Fruit fly (Drosophila melanogaster) whole organism, embryonic: Measurements from ENCODE around the gene Miga.

Experiments
- Ada2b ChIP-seq: fragments of 200-800 bp; sonication (Bioruptor generic); IDR thresholded peaks from 2 replicates; pipeline ENCODE4 v1.3.6; 2022; ENCODE audit warnings: missing biosample characterization, missing genetic modification characterization
- Antp ChIP-seq: fragments of 200-800 bp; sonication (Bioruptor generic); optimal IDR thresholded peaks from 3 replicates; lab custom pipeline; 2016; ENCODE audit warnings: missing biosample characterization, missing genetic modification characterization
- Bgb ChIP-seq: fragments of 200-800 bp; sonication (Bioruptor generic); IDR thresholded peaks from 2 replicates; pipeline ENCODE4 v1.3.6; 2022; ENCODE audit warnings: missing biosample characterization, missing genetic modification characterization; ENCODE audit not compliant: partially characterized antibody
- CG10543 ChIP-seq: fragments of 200-800 bp; sonication (Bioruptor generic); optimal IDR thresholded peaks from 3 replicates; lab custom pipeline; 2017; ENCODE audit warnings: missing biosample characterization, mild to moderate bottlenecking, missing genetic modification characterization, moderate library complexity
- CG10979 ChIP-seq: fragments of 200-800 bp; sonication (Bioruptor generic); optimal IDR thresholded peaks from 2 replicates; lab custom pipeline; 2018; ENCODE audit warnings: missing biosample characterization, mild to moderate bottlenecking, missing genetic modification characterization, moderate library complexity
- CG11247 ChIP-seq: fragments of 200-800 bp; sonication (Bioruptor generic); IDR thresholded peaks from 2 replicates; pipeline ENCODE4 v1.3.6; 2022; ENCODE audit warnings: missing biosample characterization, missing genetic modification characterization
- CG11398 ChIP-seq: fragments of 200-800 bp; sonication (Bioruptor generic); optimal IDR thresholded peaks from 2 replicates; lab custom pipeline; 2016; ENCODE audit warnings: missing biosample characterization, missing genetic modification characterization
- CG11696 ChIP-seq: fragments of 200-800 bp; sonication (Bioruptor generic); IDR thresholded peaks from 2 replicates; pipeline ENCODE4 v1.3.6; 2022; ENCODE audit warnings: missing biosample characterization, missing genetic modification characterization
- CG13775 ChIP-seq: fragments of 200-800 bp; sonication (Bioruptor generic); optimal IDR thresholded peaks from 3 replicates; lab custom pipeline; 2017; ENCODE audit warnings: missing biosample characterization, mild to moderate bottlenecking, missing genetic modification characterization
- CG14965 ChIP-seq: fragments of 200-800 bp; sonication (Bioruptor generic); optimal IDR thresholded peaks from 2 replicates; lab custom pipeline; 2016; ENCODE audit warnings: missing biosample characterization, missing genetic modification characterization, borderline replicate concordance
- CG1529 ChIP-seq: fragments of 200-800 bp; sonication (Bioruptor generic); optimal IDR thresholded peaks from 3 replicates; lab custom pipeline; 2018; ENCODE audit warnings: missing biosample characterization, missing genetic modification characterization
- CG1602 ChIP-seq: fragments of 200-800 bp; sonication (Bioruptor generic); optimal IDR thresholded peaks from 3 replicates; lab custom pipeline; 2016; ENCODE audit warnings: missing biosample characterization, missing genetic modification characterization
- CG16815 ChIP-seq: fragments of 200-800 bp; sonication (Bioruptor generic); optimal IDR thresholded peaks from 3 replicates; lab custom pipeline; 2017; ENCODE audit warnings: missing biosample characterization, mild to moderate bottlenecking, missing genetic modification characterization
- CG17328 ChIP-seq: fragments of 200-800 bp; sonication (Bioruptor generic); IDR thresholded peaks from 2 replicates; pipeline ENCODE4 v1.3.6; 2022; ENCODE audit warnings: missing biosample characterization, missing genetic modification characterization
- CG17359 ChIP-seq: fragments of 200-800 bp; sonication (Bioruptor generic); optimal IDR thresholded peaks from 3 replicates; lab custom pipeline; 2018; ENCODE audit warnings: missing biosample characterization, mild to moderate bottlenecking, missing genetic modification characterization, moderate library complexity
- CG17612 ChIP-seq: fragments of 200-800 bp; sonication (Bioruptor generic); IDR thresholded peaks from 2 replicates; pipeline ENCODE4 v1.3.6; 2022; ENCODE audit warnings: missing biosample characterization, missing genetic modification characterization
- CG17802 ChIP-seq: fragments of 200-800 bp; sonication (Bioruptor generic); optimal IDR thresholded peaks from 2 replicates; lab custom pipeline; 2018; ENCODE audit warnings: missing biosample characterization, mild to moderate bottlenecking, missing genetic modification characterization, moderate library complexity
- CG3281 ChIP-seq: fragments of 200-800 bp; sonication (Bioruptor generic); optimal IDR thresholded peaks from 3 replicates; lab custom pipeline; 2017; ENCODE audit warnings: missing biosample characterization, mild to moderate bottlenecking, missing genetic modification characterization
- CG4404 ChIP-seq: fragments of 200-800 bp; sonication (Bioruptor generic); IDR thresholded peaks from 2 replicates; pipeline ENCODE4 v1.3.6; 2022; ENCODE audit warnings: missing biosample characterization, missing genetic modification characterization
- CG4707 ChIP-seq: fragments of 200-800 bp; sonication (Bioruptor generic); optimal IDR thresholded peaks from 2 replicates; lab custom pipeline; 2018; ENCODE audit warnings: missing biosample characterization, mild to moderate bottlenecking, missing genetic modification characterization, moderate library complexity
- CG6175 ChIP-seq: fragments of 200-800 bp; sonication (Bioruptor generic); IDR thresholded peaks from 3 replicates; pipeline ENCODE4 v1.3.6; 2022; ENCODE audit warnings: missing biosample characterization, missing genetic modification characterization
- CG6683 ChIP-seq: fragments of 200-800 bp; sonication (Bioruptor generic); optimal IDR thresholded peaks from 2 replicates; lab custom pipeline; 2017; ENCODE audit warnings: missing biosample characterization, mild to moderate bottlenecking, missing genetic modification characterization, missing genetic modification reagents
- CG7271 ChIP-seq: fragments of 200-800 bp; sonication (Bioruptor generic); optimal IDR thresholded peaks from 2 replicates; lab custom pipeline; 2018; ENCODE audit warnings: missing biosample characterization, mild to moderate bottlenecking, missing genetic modification characterization, moderate library complexity
- CG7556 ChIP-seq: fragments of 200-800 bp; sonication (Bioruptor generic); optimal IDR thresholded peaks from 2 replicates; lab custom pipeline; 2017; ENCODE audit warnings: missing biosample characterization, mild to moderate bottlenecking, missing genetic modification characterization
- CG7963 ChIP-seq: fragments of 200-800 bp; sonication (Bioruptor generic); IDR thresholded peaks from 3 replicates; pipeline ENCODE4 v1.3.6; 2022; ENCODE audit warnings: missing biosample characterization, missing genetic modification characterization; ENCODE audit not compliant: partially characterized antibody
- CoRest ChIP-seq: fragments of 200-800 bp; sonication (Bioruptor generic); optimal IDR thresholded peaks from 3 replicates; lab custom pipeline; 2018; ENCODE audit warnings: missing biosample characterization, mild to moderate bottlenecking, missing genetic modification characterization, moderate library complexity
- HmgD ChIP-seq: fragments of 200-800 bp; sonication (Bioruptor generic); optimal IDR thresholded peaks from 3 replicates; lab custom pipeline; 2016; ENCODE audit warnings: missing biosample characterization, missing genetic modification characterization
- NFAT ChIP-seq: fragments of 200-800 bp; sonication (Bioruptor generic); IDR thresholded peaks from 2 replicates; pipeline ENCODE4 v1.3.6; 2022; ENCODE audit warnings: missing biosample characterization, missing genetic modification characterization
- Nf-YB ChIP-seq: fragments of 200-800 bp; sonication (Bioruptor generic); optimal IDR thresholded peaks from 3 replicates; lab custom pipeline; 2019; ENCODE audit warnings: missing biosample characterization, mild to moderate bottlenecking, missing genetic modification characterization, moderate library complexity
- Oaz ChIP-seq: fragments of 200-800 bp; sonication (Bioruptor generic); IDR thresholded peaks from 2 replicates; pipeline ENCODE4 v1.3.6; 2022; ENCODE audit warnings: missing biosample characterization, missing genetic modification characterization
- Opbp ChIP-seq: fragments of 200-800 bp; sonication (Bioruptor generic); IDR thresholded peaks from 3 replicates; pipeline ENCODE4 v1.3.6; 2022; ENCODE audit warnings: missing biosample characterization, missing genetic modification characterization; ENCODE audit not compliant: partially characterized antibody
- Rfx ChIP-seq: fragments of 200-800 bp; sonication (Bioruptor generic); IDR thresholded peaks from 2 replicates; pipeline ENCODE4 v1.3.6; 2022; ENCODE audit warnings: missing biosample characterization, missing genetic modification characterization
- Sox100B ChIP-seq: fragments of 200-800 bp; sonication (Bioruptor generic); optimal IDR thresholded peaks from 3 replicates; lab custom pipeline; 2018; ENCODE audit warnings: missing biosample characterization, mild to moderate bottlenecking, missing genetic modification characterization
- Ssrp ChIP-seq: fragments of 200-800 bp; sonication (Bioruptor generic); optimal IDR thresholded peaks from 2 replicates; lab custom pipeline; 2018; ENCODE audit warnings: missing biosample characterization, mild to moderate bottlenecking, missing genetic modification characterization, moderate library complexity
- Vsx1 ChIP-seq: fragments of 200-800 bp; sonication (Bioruptor generic); optimal IDR thresholded peaks from 2 replicates; lab custom pipeline; 2017; ENCODE audit warnings: missing biosample characterization, mild to moderate bottlenecking, missing genetic modification characterization, missing genetic modification reagents
- Xbp1 ChIP-seq: fragments of 200-800 bp; sonication (Bioruptor generic); optimal IDR thresholded peaks from 3 replicates; lab custom pipeline; 2016; ENCODE audit warnings: missing biosample characterization, mild to moderate bottlenecking, missing genetic modification characterization
- ci ChIP-seq: fragments of 200-800 bp; sonication (Bioruptor generic); IDR thresholded peaks from 3 replicates; pipeline ENCODE4 v1.3.6; 2022; ENCODE audit warnings: missing biosample characterization, missing genetic modification characterization
- dysf ChIP-seq: fragments of 200-800 bp; sonication (Bioruptor generic); IDR thresholded peaks from 3 replicates; pipeline ENCODE4 v1.3.6; 2022; ENCODE audit warnings: missing biosample characterization, missing genetic modification characterization
- gem ChIP-seq: fragments of 200-800 bp; sonication (Bioruptor generic); optimal IDR thresholded peaks from 2 replicates; lab custom pipeline; 2019; ENCODE audit warnings: missing biosample characterization, mild to moderate bottlenecking, missing genetic modification characterization, moderate library complexity
- jigr1 ChIP-seq: fragments of 200-800 bp; sonication (Bioruptor generic); IDR thresholded peaks from 3 replicates; pipeline ENCODE4 v1.3.6; 2022; ENCODE audit warnings: missing biosample characterization, missing genetic modification characterization
- lola ChIP-seq, 3 experiments: fragments of >200 bp in 2 of 3; fragments of 200-800 bp in 1 of 3; sonication (Bioruptor generic) in 1 of 3; optimal IDR thresholded peaks; 2 replicates each; lab custom pipeline; 2017 to 2019; ENCODE audit warnings: missing biosample characterization in 3 of 3, missing genetic modification characterization in 3 of 3, mild to moderate bottlenecking in 1 of 3, moderate library complexity in 1 of 3
- pan ChIP-seq, 4 experiments: fragments of >200 bp in 3 of 4; fragments of 200-800 bp in 1 of 4; sonication (Bioruptor generic) in 1 of 4; optimal IDR thresholded peaks in 3 of 4; IDR thresholded peaks in 1 of 4; 2 replicates each; pipeline versions ENCODE4 v1.3.6 to Lab custom; 2017 to 2022; ENCODE audit warnings: missing biosample characterization in 2 of 4, missing genetic modification characterization in 2 of 4, mixed read lengths in 1 of 4
- sim ChIP-seq: fragments of 200-800 bp; sonication (Bioruptor generic); IDR thresholded peaks from 2 replicates; pipeline ENCODE4 v1.3.6; 2022; ENCODE audit warnings: missing biosample characterization, missing genetic modification characterization
- sqz ChIP-seq: fragments of 200-800 bp; sonication (Bioruptor generic); optimal IDR thresholded peaks from 3 replicates; lab custom pipeline; 2018; ENCODE audit warnings: missing biosample characterization, mild to moderate bottlenecking, missing genetic modification characterization
- toy ChIP-seq: fragments of 200-800 bp; sonication (Bioruptor generic); IDR thresholded peaks from 2 replicates; pipeline ENCODE4 v1.3.6; 2022; ENCODE audit warnings: missing biosample characterization, missing genetic modification characterization
- trem ChIP-seq: fragments of 200-800 bp; optimal IDR thresholded peaks from 3 replicates; lab custom pipeline; 2019; ENCODE audit warnings: missing biosample characterization, mild to moderate bottlenecking, missing genetic modification characterization, moderate library complexity
- trh ChIP-seq: fragments of 200-800 bp; sonication (Bioruptor generic); optimal IDR thresholded peaks from 2 replicates; lab custom pipeline; 2016; ENCODE audit warnings: missing biosample characterization, missing genetic modification characterization
- unpg ChIP-seq: fragments of 200-800 bp; sonication (Bioruptor generic); optimal IDR thresholded peaks from 3 replicates; lab custom pipeline; 2018; ENCODE audit warnings: missing biosample characterization, mild to moderate bottlenecking, missing genetic modification characterization, moderate library complexity
- z ChIP-seq: fragments of 200-800 bp; sonication (Bioruptor generic); IDR thresholded peaks from 3 replicates; pipeline ENCODE4 v1.3.6; 2022; ENCODE audit warnings: missing biosample characterization, missing genetic modification characterization

Gene Miga

dm6 chrX:8437285-8438110 is at the start of gene Miga (continued):
- TF ChIP-seq CG7271 (tag; lab: Kevin White, UChicago) = no peak
- no peak for TF ChIP-seq dysf (GFP tag; lab: Robert Waterston, UW)
- TF ChIP-seq Xbp1 (GFP tag; lab: Kevin White, UChicago) = no peak
- TF ChIP-seq Sox100B (GFP tag; lab: Kevin White, UChicago) = no peak
- TF ChIP-seq CG6175 (GFP tag; lab: Robert Waterston, UW) = no peak
- no peak for TF ChIP-seq Ada2b (GFP tag; lab: Robert Waterston, UW)
- TF ChIP-seq Vsx1 = no peak
- TF ChIP-seq Rfx (GFP tag; lab: Robert Waterston, UW) = no peak
- TF ChIP-seq z (GFP tag; lab: Robert Waterston, UW) = no peak
- TF ChIP-seq NFAT (GFP tag; lab: Robert Waterston, UW) = no peak
- no peak for TF ChIP-seq CG6683 (GFP tag; lab: Kevin White, UChicago)
- TF ChIP-seq HmgD = no peak
- TF ChIP-seq CG11247 = no peak
- no peak for TF ChIP-seq CG1529 (GFP tag; lab: Kevin White, UChicago)
- no peak for TF ChIP-seq CG17802
- no peak for TF ChIP-seq sim
- TF ChIP-seq gem (tag; lab: Kevin White, UChicago) = no peak
- no peak for TF ChIP-seq CG11398 (GFP tag; lab: Kevin White, UChicago)
- TF ChIP-seq CG4404 (GFP tag; lab: Robert Waterston, UW) = no peak
- no peak for TF ChIP-seq Bgb (GFP tag; lab: Robert Waterston, UW)
- TF ChIP-seq trem (tag; lab: Kevin White, UChicago) = no peak
- TF ChIP-seq CG11696 = no peak
- TF ChIP-seq pan (optimal IDR thresholded peaks at IDR 0.05; lab: Kevin White, UChicago) = no peak
- TF ChIP-seq pan (GFP tag; optimal IDR thresholded peaks at IDR 0.05 in 1 of 2, IDR thresholded peaks at IDR 0.05 in 1 of 2) = no peak
- TF ChIP-seq lola (GFP tag; optimal IDR thresholded peaks at IDR 0.05; lab: Kevin White, UChicago) = no peak
- no peak for TF ChIP-seq CG14965 (GFP tag; lab: Kevin White, UChicago)
- TF ChIP-seq CG10543 (GFP tag; lab: Kevin White, UChicago) = no peak
- no peak for TF ChIP-seq CG10979
- TF ChIP-seq CG1602 (GFP tag; lab: Kevin White, UChicago) = no peak
- no peak for TF ChIP-seq CG17612
- TF ChIP-seq Antp (GFP tag; lab: Kevin White, UChicago) = no peak
- TF ChIP-seq CG4707 (GFP tag; lab: Kevin White, UChicago) = no peak
- TF ChIP-seq CG16815 (GFP tag; lab: Kevin White, UChicago) = no peak
- TF ChIP-seq CG7556 (GFP tag; lab: Kevin White, UChicago) = no peak
- no peak for TF ChIP-seq ci (GFP tag; lab: Robert Waterston, UW)
- TF ChIP-seq CG3281 (GFP tag; lab: Kevin White, UChicago) = no peak
- no peak for TF ChIP-seq CG7963 (GFP tag; lab: Robert Waterston, UW)
- no peak for TF ChIP-seq Ssrp (tag; lab: Kevin White, UChicago)
- no peak for TF ChIP-seq unpg (GFP tag; lab: Kevin White, UChicago)
- peak; percentile 32; the same call in 1 of the 3 replicates for TF ChIP-seq Opbp (GFP tag; lab: Robert Waterston, UW)
- no peak for TF ChIP-seq Nf-YB (GFP tag; lab: Kevin White, UChicago)
- no peak for TF ChIP-seq trh
- no peak for TF ChIP-seq toy
- TF ChIP-seq CoRest = no peak
- no peak for TF ChIP-seq CG13775 (GFP tag; lab: Kevin White, UChicago)
- no peak for TF ChIP-seq Oaz (GFP tag; lab: Robert Waterston, UW)
- TF ChIP-seq CG17328 (GFP tag; lab: Robert Waterston, UW) = no peak
- TF ChIP-seq sqz (GFP tag; lab: Kevin White, UChicago) = peak; percentile 19
- no peak for TF ChIP-seq CG17359
- TF ChIP-seq jigr1 (GFP tag; lab: Robert Waterston, UW) = no peak
